Worm (Caenorhabditis elegans) whole organism, L1 larva: ENCODE measurements around the gene Y51H4A.937.

Experiments
- alr-1 ChIP-seq: fragments of 200-800 bp; sonication (Bioruptor generic); optimal IDR thresholded peaks from 2 replicates; lab custom pipeline; 2018; ENCODE audit warnings: borderline replicate concordance, mild to moderate bottlenecking, missing genetic modification characterization, missing compliant biosample characterization
- ceh-82 ChIP-seq, 3 experiments: fragments of 150-350 bp in 1 of 3; sonication (generic microtip) in 2 of 3; optimal IDR thresholded peaks; 2 replicates each; lab custom pipeline; 2014 to 2017; ENCODE audit warnings: missing biosample characterization in 3 of 3, missing genetic modification characterization in 3 of 3
- efl-1 ChIP-seq, 4 experiments: fragments of 150-350 bp; optimal IDR thresholded peaks in 3 of 4; peaks in 1 of 4; 1 replicate in 1 of 4; 2 replicates in 3 of 4; lab custom pipeline; 2014; ENCODE audit warnings: missing biosample characterization in 2 of 4, missing genetic modification characterization in 2 of 4, missing genetic modification reagents in 2 of 4
- isw-1 ChIP-seq: fragments of 200-800 bp; sonication (Bioruptor generic); IDR thresholded peaks from 2 replicates; pipeline ENCODE4 v1.3.6; 2022; ENCODE audit warnings: missing genetic modification characterization, missing compliant biosample characterization
- lin-13 ChIP-seq: fragments of 150-350 bp; optimal IDR thresholded peaks from 2 replicates; lab custom pipeline; 2014; ENCODE audit warnings: missing biosample characterization, missing genetic modification reagents, missing genetic modification characterization
- lir-3 ChIP-seq: sonication (generic microtip); optimal IDR thresholded peaks from 2 replicates; lab custom pipeline; 2016; ENCODE audit warnings: mild to moderate bottlenecking, missing genetic modification characterization, moderate library complexity, missing compliant biosample characterization; ENCODE audit not compliant: poor library complexity
- nhr-11 ChIP-seq: fragments of 150-350 bp; optimal IDR thresholded peaks from 2 replicates; lab custom pipeline; 2014; ENCODE audit warnings: missing biosample characterization, missing genetic modification characterization
- nhr-237 ChIP-seq: fragments of 150-350 bp; optimal IDR thresholded peaks from 2 replicates; lab custom pipeline; 2014; ENCODE audit warnings: missing biosample characterization, missing genetic modification characterization
- nhr-76 ChIP-seq: sonication (generic microtip); optimal IDR thresholded peaks from 2 replicates; lab custom pipeline; 2017; ENCODE audit warnings: missing biosample characterization, missing genetic modification characterization
- pax-3 ChIP-seq: fragments of 200-800 bp; sonication (Bioruptor generic); optimal IDR thresholded peaks from 2 replicates; lab custom pipeline; 2018; ENCODE audit warnings: mild to moderate bottlenecking, missing genetic modification characterization, moderate library complexity, missing compliant biosample characterization
- zag-1 ChIP-seq: fragments of 150-350 bp; optimal IDR thresholded peaks from 2 replicates; lab custom pipeline; 2014; ENCODE audit warnings: missing biosample characterization, missing genetic modification characterization

- TF ChIP-seq pax-3 (no peak), lin-13 (no peak), alr-1 (tag; lab: Kevin White, UChicago) (no peak), nhr-76 (tag; lab: Kevin White, UChicago) (no peak), ceh-82 (tag; optimal IDR thresholded peaks at IDR 0.05; lab: Kevin White, UChicago) (peak in 2 of 3 experiments; percentile 17 to 66), isw-1 (GFP tag; lab: Robert Waterston, UW) (peak; percentile 15), zag-1 (tag; lab: Kevin White, UChicago) (no peak), nhr-11 (tag; lab: Kevin White, UChicago) (no peak), nhr-237 (tag; lab: Kevin White, UChicago) (no peak), lir-3 (no peak), efl-1 (optimal IDR thresholded peaks at IDR 0.05; lab: Kevin White, UChicago) (peak; percentile 41 to 70), efl-1 (GFP tag; optimal IDR thresholded peaks at IDR 0.05 in 1 of 2; lab: Kevin White, UChicago) (peak; percentile 8 to 86)
Observed at ce11 chrIV:16501855-16502254, 26.6 kb upstream of the Y51H4A.937 start.
